Worm (Caenorhabditis elegans) whole organism, midembryonic: ENCODE data around the gene lgc-48.

Experiments
- T22C8.4 ChIP-seq: fragments of 200-800 bp; sonication (Bioruptor generic); IDR thresholded peaks from 2 replicates; pipeline ENCODE4 v1.3.6; 2022; ENCODE audit warnings: missing genetic modification characterization, missing compliant biosample characterization
- cog-1 ChIP-seq: sonication (generic microtip); optimal IDR thresholded peaks from 2 replicates; lab custom pipeline; 2016; ENCODE audit warnings: missing genetic modification characterization, missing compliant biosample characterization
- flt-1 ChIP-seq: fragments of 200-800 bp; sonication (Bioruptor generic); IDR thresholded peaks from 2 replicates; pipeline ENCODE4 v1.3.6; 2022; ENCODE audit warnings: missing genetic modification characterization, missing compliant biosample characterization
- klf-2 ChIP-seq: fragments of 200-800 bp; sonication (Bioruptor generic); conservative IDR thresholded peaks from 2 replicates; pipeline ENCODE4 v1.3.6; 2022; ENCODE audit warnings: missing genetic modification reagents, missing genetic modification characterization, missing compliant biosample characterization
- med-1 ChIP-seq: sonication (generic microtip); optimal IDR thresholded peaks from 2 replicates; lab custom pipeline; 2017; ENCODE audit warnings: missing genetic modification characterization, mild to moderate bottlenecking, missing compliant biosample characterization, antibody characterized with exemption, missing genetic modification reagents; ENCODE audit not compliant: insufficient read depth
- ref-1 ChIP-seq: fragments of 200-800 bp; sonication (Bioruptor generic); conservative IDR thresholded peaks from 2 replicates; pipeline ENCODE4 v1.3.6; 2022; ENCODE audit warnings: missing genetic modification reagents, missing genetic modification characterization, missing compliant biosample characterization
- tab-1 ChIP-seq: fragments of 200-800 bp; sonication (Bioruptor generic); IDR thresholded peaks from 2 replicates; pipeline ENCODE4 v1.3.6; 2022; ENCODE audit warnings: missing genetic modification characterization, missing compliant biosample characterization
- ztf-23 ChIP-seq: fragments of 200-800 bp; sonication (Bioruptor generic); IDR thresholded peaks from 2 replicates; pipeline ENCODE4 v1.3.6; 2022; ENCODE audit warnings: missing genetic modification reagents, missing genetic modification characterization, missing compliant biosample characterization
- ztf-29 ChIP-seq: fragments of 200-800 bp; sonication (Bioruptor generic); IDR thresholded peaks from 2 replicates; pipeline ENCODE4 v1.3.6; 2022; ENCODE audit warnings: missing genetic modification reagents, missing genetic modification characterization, missing compliant biosample characterization

DNA sequence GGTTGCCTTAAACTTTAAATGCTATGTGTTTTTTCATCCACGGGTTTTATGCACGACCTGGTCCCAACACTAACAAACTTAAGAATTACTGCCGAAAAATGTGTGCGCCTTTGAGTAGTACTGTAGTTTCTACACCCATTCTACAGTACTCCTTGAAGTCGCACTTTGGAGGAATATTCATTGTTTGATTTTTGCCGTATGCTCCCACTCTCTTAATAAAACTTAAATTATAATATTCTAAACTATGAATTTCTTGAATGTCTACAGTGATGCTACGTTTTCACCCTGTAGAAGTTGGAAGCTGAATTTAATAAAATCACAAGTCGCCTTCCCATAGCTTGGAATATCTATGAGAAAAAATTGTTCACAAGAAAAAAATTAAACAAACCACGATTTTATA lies 30.2 kb upstream of the lgc-48 start:
- TF ChIP-seq cog-1 (tag; lab: Kevin White, UChicago) = no peak
- no peak for TF ChIP-seq med-1 (GFP tag; lab: Kevin White, UChicago)
- no peak for TF ChIP-seq ztf-23 (GFP tag; lab: Robert Waterston, UW)
- TF ChIP-seq ztf-29 (GFP tag; lab: Robert Waterston, UW) = no peak
- TF ChIP-seq flt-1 (GFP tag; lab: Robert Waterston, UW) = no peak
- TF ChIP-seq ref-1 (GFP tag; lab: Robert Waterston, UW) = no peak
- TF ChIP-seq tab-1 = no peak
- TF ChIP-seq T22C8.4 (GFP tag; lab: Robert Waterston, UW) = no peak
- no peak for TF ChIP-seq klf-2
